Fruit fly (Drosophila melanogaster): ENCODE data around the gene mtrm.

mtrm gene

DNA sequence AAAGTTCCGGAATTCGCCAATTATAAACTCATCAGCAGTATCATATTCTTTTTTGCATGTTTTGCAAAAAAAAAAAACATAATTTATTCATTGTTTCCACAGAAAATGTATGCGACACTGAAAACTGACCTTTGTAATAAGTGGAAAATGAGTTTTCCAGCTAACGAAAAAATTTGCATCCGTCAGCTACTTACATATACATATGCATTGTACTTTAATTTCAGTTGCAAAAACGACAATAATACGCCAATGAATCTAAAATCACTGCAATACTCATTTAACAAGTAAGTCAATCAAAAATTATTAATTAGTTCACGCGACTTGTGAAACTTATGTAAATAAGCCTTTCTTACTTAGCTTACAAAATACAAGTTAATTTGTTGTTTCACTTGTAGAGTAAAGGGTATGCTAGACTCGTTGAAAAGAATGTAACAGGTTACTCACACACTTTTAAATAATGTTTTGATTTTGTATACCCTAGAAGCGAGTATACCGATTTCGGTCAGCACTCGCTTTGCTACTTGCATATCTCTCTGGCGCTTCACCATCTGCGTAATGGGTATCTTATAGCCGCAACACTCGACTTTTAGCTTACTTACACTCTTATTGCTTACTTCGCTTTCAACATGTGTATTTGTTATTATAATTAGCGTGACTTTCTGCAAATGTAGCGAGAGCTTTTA is 13.9 kb upstream of the mtrm start (continued):
- 0 out of 3 replicates have a peak, but pooled peaks have one; percentile 21 for TF ChIP-seq ase (GFP tag; IDR thresholded peaks at IDR 0.05)
- no peak for TF ChIP-seq odd (GFP tag; optimal IDR thresholded peaks at IDR 0.05)
- peak; percentile 64; the same call in 1 of the 2 replicates for TF ChIP-seq Xrp1 (GFP tag; IDR thresholded peaks at IDR 0.05)
- no peak for TF ChIP-seq wdn (GFP tag; IDR thresholded peaks at IDR 0.05)
- peak; percentile 35 for TF ChIP-seq lilli (GFP tag; optimal IDR thresholded peaks at IDR 0.05)
- no peak for TF ChIP-seq prd (optimal IDR thresholded peaks at IDR 0.05)
- peak; percentile 70; the same call in 2 of the 3 replicates for TF ChIP-seq prd (GFP tag; IDR thresholded peaks at IDR 0.05)
- no peak for TF ChIP-seq Hr78 (GFP tag; optimal IDR thresholded peaks at IDR 0.05)
- no peak for TF ChIP-seq BtbVII (GFP tag; optimal IDR thresholded peaks at IDR 0.05)
- peak; percentile 58 for TF ChIP-seq Sox102F (GFP tag; optimal IDR thresholded peaks at IDR 0.05)
- TF ChIP-seq slbo (GFP tag; IDR thresholded peaks at IDR 0.05) = peak; percentile 49
- peak; percentile 33 for TF ChIP-seq az2 (GFP tag; optimal IDR thresholded peaks at IDR 0.05)
- TF ChIP-seq Sry-δ (GFP tag; optimal IDR thresholded peaks at IDR 0.05) = no peak
- TF ChIP-seq CG17186 (GFP tag; optimal IDR thresholded peaks at IDR 0.05) = no peak
- peak; percentile 20; the same call in 1 of the 2 replicates for TF ChIP-seq vvl (GFP tag; IDR thresholded peaks at IDR 0.05)
- 0 out of 3 replicates have a peak, but pooled peaks have one; percentile 9 for TF ChIP-seq CG34422 (GFP tag; IDR thresholded peaks at IDR 0.05)
- peak; percentile 16 for TF ChIP-seq CG12391 (tag; optimal IDR thresholded peaks at IDR 0.05)
- no peak for TF ChIP-seq CG8290 (GFP tag; optimal IDR thresholded peaks at IDR 0.05)
- TF ChIP-seq CG8290 (tag; optimal IDR thresholded peaks at IDR 0.05) = no peak
- peak; percentile 13 for TF ChIP-seq en (GFP tag; optimal IDR thresholded peaks at IDR 0.05)
- no peak for TF ChIP-seq B-H2 (GFP tag; optimal IDR thresholded peaks at IDR 0.05)
- TF ChIP-seq CG4424 (GFP tag; optimal IDR thresholded peaks at IDR 0.05) = peak; percentile 19
- no peak for TF ChIP-seq CG7839 (tag; optimal IDR thresholded peaks at IDR 0.05)
- peak; percentile 69; the same call in 2 of the 3 replicates for TF ChIP-seq row (GFP tag; IDR thresholded peaks at IDR 0.05)
- TF ChIP-seq CG8359 (GFP tag; optimal IDR thresholded peaks at IDR 0.05; ENCODE audit: borderline replicate concordance) = no peak
- no peak for TF ChIP-seq kay (GFP tag; optimal IDR thresholded peaks at IDR 0.05)
- TF ChIP-seq CG11456 (GFP tag; IDR thresholded peaks at IDR 0.05) = peak; percentile 65; the same call in 2 of the 3 replicates
- TF ChIP-seq Ptx1 (GFP tag; IDR thresholded peaks at IDR 0.05) = peak; percentile 52; the same call in 1 of the 2 replicates
- TF ChIP-seq E2f2 (GFP tag; IDR thresholded peaks at IDR 0.05) = 0 out of 2 replicates have a peak, but pooled peaks have one; percentile 7
- peak; percentile 40 for TF ChIP-seq CG5245 (GFP tag; optimal IDR thresholded peaks at IDR 0.05)
- peak; percentile 34 for TF ChIP-seq CG30403 (GFP tag; optimal IDR thresholded peaks at IDR 0.05)
- TF ChIP-seq ken (GFP tag; IDR thresholded peaks at IDR 0.05) = peak; percentile 51; the same call in 1 of the 3 replicates
- TF ChIP-seq Bdp1 (GFP tag; optimal IDR thresholded peaks at IDR 0.05) = no peak
- 0 out of 2 replicates have a peak, but pooled peaks have one; percentile 7 for TF ChIP-seq peb (GFP tag; IDR thresholded peaks at IDR 0.05)
- TF ChIP-seq CG1529 (GFP tag; optimal IDR thresholded peaks at IDR 0.05) = no peak
- TF ChIP-seq CG14441 (GFP tag; IDR thresholded peaks at IDR 0.05) = peak; percentile 68
- TF ChIP-seq CG2712 (tag; optimal IDR thresholded peaks at IDR 0.05) = peak; percentile 45
- no peak for TF ChIP-seq crol (GFP tag; IDR thresholded peaks at IDR 0.05)

DNA sequence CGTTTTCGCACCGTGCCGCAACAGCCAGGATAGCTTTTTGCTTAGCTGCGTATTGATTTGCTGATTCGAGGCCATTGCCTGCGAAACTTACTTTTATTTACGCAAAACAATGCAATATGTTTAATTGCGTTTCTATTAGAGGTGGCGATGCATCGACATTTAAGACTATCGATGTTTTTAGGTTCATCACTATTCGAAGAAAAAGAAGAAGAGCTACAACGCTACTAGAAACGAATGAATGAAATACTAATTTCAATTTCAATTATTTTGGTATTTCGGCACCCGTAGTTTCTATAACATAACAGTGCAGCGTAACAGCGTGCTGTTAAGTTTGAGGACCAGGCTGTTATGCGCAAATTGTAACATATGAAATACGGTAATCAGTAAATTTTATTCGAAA is 7.7 kb upstream of the mtrm start, which contains the start of the genes Tpt, mkg-p and CG13667:
Gene Tpt, minus strand, starts transcription at position 155 of the 400 bp plus-strand sequence.
Gene mkg-p, minus strand, starts transcription at position 155 of the 400 bp plus-strand sequence.
Gene CG13667, plus strand, starts transcription at position 332 of the 400 bp plus-strand sequence.
- TF ChIP-seq Kr (GFP tag; optimal IDR thresholded peaks at IDR 0.05) = no peak
- no peak for TF ChIP-seq PHDP (tag; optimal IDR thresholded peaks at IDR 0.05)
- no peak for TF ChIP-seq TFAM (GFP tag; optimal IDR thresholded peaks at IDR 0.05)
- no peak for TF ChIP-seq CG13424 (tag; optimal IDR thresholded peaks at IDR 0.05)
- TF ChIP-seq croc (GFP tag; conservative IDR thresholded peaks at IDR 0.05) = no peak
- TF ChIP-seq CG34376 (GFP tag; optimal IDR thresholded peaks at IDR 0.05) = no peak
- TF ChIP-seq CG5953 (GFP tag; IDR thresholded peaks at IDR 0.05) = no peak
- no peak for TF ChIP-seq Six4 (GFP tag; optimal IDR thresholded peaks at IDR 0.05)
- no peak for TF ChIP-seq CG12942 (GFP tag; optimal IDR thresholded peaks at IDR 0.05)
- TF ChIP-seq CG10565 (GFP tag; optimal IDR thresholded peaks at IDR 0.05) = no peak
- no peak for TF ChIP-seq jing (GFP tag; optimal IDR thresholded peaks at IDR 0.05)
- TF ChIP-seq fd64A (GFP tag; optimal IDR thresholded peaks at IDR 0.05) = no peak
- no peak for TF ChIP-seq CG12071 (GFP tag; optimal IDR thresholded peaks at IDR 0.05)
- TF ChIP-seq B-H1 (GFP tag; IDR thresholded peaks at IDR 0.05) = no peak
- TF ChIP-seq CG4360 (GFP tag; IDR thresholded peaks at IDR 0.05) = no peak
- TF ChIP-seq emc (GFP tag; optimal IDR thresholded peaks at IDR 0.05) = no peak
